Fruit fly (Drosophila melanogaster) whole organism, embryonic: Measurements from ENCODE around the gene CG4854.

Experiments used
- C15 ChIP-seq: fragments of 200-800 bp; sonication (Bioruptor generic); IDR thresholded peaks from 3 replicates; pipeline ENCODE4 v1.3.6; 2022; ENCODE audit warnings: missing biosample characterization, missing genetic modification characterization
- CG10543 ChIP-seq: fragments of 200-800 bp; sonication (Bioruptor generic); optimal IDR thresholded peaks from 3 replicates; lab custom pipeline; 2017; ENCODE audit warnings: missing biosample characterization, mild to moderate bottlenecking, missing genetic modification characterization, moderate library complexity
- CG11398 ChIP-seq: fragments of 200-800 bp; sonication (Bioruptor generic); optimal IDR thresholded peaks from 2 replicates; lab custom pipeline; 2016; ENCODE audit warnings: missing biosample characterization, missing genetic modification characterization
- CG12391 ChIP-seq: fragments of 200-800 bp; sonication (Bioruptor generic); optimal IDR thresholded peaks from 3 replicates; lab custom pipeline; 2018; ENCODE audit warnings: missing biosample characterization, mild to moderate bottlenecking, missing genetic modification characterization, moderate library complexity
- CG15269 ChIP-seq: fragments of 200-800 bp; sonication (Bioruptor generic); optimal IDR thresholded peaks from 2 replicates; lab custom pipeline; 2018; ENCODE audit warnings: missing biosample characterization, mild to moderate bottlenecking, missing genetic modification characterization, moderate library complexity
- CG15514 ChIP-seq: fragments of 200-800 bp; sonication (Bioruptor generic); optimal IDR thresholded peaks from 3 replicates; lab custom pipeline; 2017; ENCODE audit warnings: missing biosample characterization, missing genetic modification characterization, mild to moderate bottlenecking, moderate library complexity, missing genetic modification reagents
- CG1832 ChIP-seq: fragments of 200-800 bp; sonication (Bioruptor generic); optimal IDR thresholded peaks from 2 replicates; lab custom pipeline; 2017; ENCODE audit warnings: missing biosample characterization, mild to moderate bottlenecking, missing genetic modification characterization, inconsistent platforms
- CG18476 ChIP-seq: fragments of 200-800 bp; sonication (Bioruptor generic); optimal IDR thresholded peaks from 2 replicates; lab custom pipeline; 2016; ENCODE audit warnings: missing biosample characterization, mild to moderate bottlenecking, missing genetic modification characterization
- CG31365 ChIP-seq: fragments of 200-800 bp; sonication (Bioruptor generic); optimal IDR thresholded peaks from 2 replicates; lab custom pipeline; 2018; ENCODE audit warnings: missing biosample characterization, mild to moderate bottlenecking, missing genetic modification characterization
- CG3281 ChIP-seq: fragments of 200-800 bp; sonication (Bioruptor generic); optimal IDR thresholded peaks from 3 replicates; lab custom pipeline; 2017; ENCODE audit warnings: missing biosample characterization, mild to moderate bottlenecking, missing genetic modification characterization
- CG3847 ChIP-seq: fragments of 200-800 bp; sonication (Bioruptor generic); IDR thresholded peaks from 2 replicates; pipeline ENCODE4 v1.3.6; 2022; ENCODE audit warnings: missing biosample characterization, missing genetic modification characterization
- CG6654 ChIP-seq: fragments of 200-800 bp; sonication (Bioruptor generic); optimal IDR thresholded peaks from 2 replicates; lab custom pipeline; 2017; ENCODE audit warnings: missing biosample characterization, mild to moderate bottlenecking, missing genetic modification characterization
- CG7928 ChIP-seq: fragments of 200-800 bp; sonication (Bioruptor generic); optimal IDR thresholded peaks from 2 replicates; lab custom pipeline; 2017; ENCODE audit warnings: missing biosample characterization, mild to moderate bottlenecking, missing genetic modification characterization
- CG8388 ChIP-seq: fragments of 200-800 bp; sonication (Bioruptor generic); optimal IDR thresholded peaks from 2 replicates; lab custom pipeline; 2019; ENCODE audit warnings: missing biosample characterization, mild to moderate bottlenecking, missing genetic modification characterization, moderate library complexity
- CG8924 ChIP-seq: fragments of 200-800 bp; optimal IDR thresholded peaks from 3 replicates; lab custom pipeline; 2019; ENCODE audit warnings: missing biosample characterization, mild to moderate bottlenecking, missing genetic modification characterization, moderate library complexity
- CG9932 ChIP-seq: fragments of 200-800 bp; sonication (Bioruptor generic); IDR thresholded peaks from 2 replicates; pipeline ENCODE4 v1.3.6; 2022; ENCODE audit warnings: missing biosample characterization, missing genetic modification characterization
- Doc2 ChIP-seq: fragments of 200-800 bp; sonication (Bioruptor generic); IDR thresholded peaks from 2 replicates; pipeline ENCODE4 v1.3.6; 2022; ENCODE audit warnings: missing biosample characterization, missing genetic modification characterization
- Eip74EF ChIP-seq, 2 experiments: fragments of 200-800 bp in 1 of 2; fragments of >200 bp in 1 of 2; sonication (Bioruptor generic) in 1 of 2; optimal IDR thresholded peaks; 2 replicates each; lab custom pipeline; 2017 to 2019; ENCODE audit warnings: missing biosample characterization in 2 of 2, missing genetic modification characterization in 2 of 2, mild to moderate bottlenecking in 1 of 2, moderate library complexity in 1 of 2
- Gsc ChIP-seq: fragments of 200-800 bp; sonication (Bioruptor generic); IDR thresholded peaks from 2 replicates; pipeline ENCODE4 v1.3.6; 2022; ENCODE audit warnings: missing biosample characterization, missing genetic modification characterization
- Hey ChIP-seq: fragments of 200-800 bp; sonication (Bioruptor generic); optimal IDR thresholded peaks from 3 replicates; lab custom pipeline; 2018; ENCODE audit warnings: missing biosample characterization, mild to moderate bottlenecking, missing genetic modification characterization
- Hr78 ChIP-seq, 2 experiments: fragments of 200-800 bp in 1 of 2; fragments of >200 bp in 1 of 2; sonication (Bioruptor generic) in 1 of 2; optimal IDR thresholded peaks; 2 replicates each; lab custom pipeline; 2017 to 2019; ENCODE audit warnings: missing biosample characterization in 2 of 2, missing genetic modification characterization in 2 of 2, mild to moderate bottlenecking in 1 of 2, moderate library complexity in 1 of 2
- Jarid2 ChIP-seq: fragments of 200-800 bp; sonication (Bioruptor generic); optimal IDR thresholded peaks from 3 replicates; lab custom pipeline; 2017; ENCODE audit warnings: mild to moderate bottlenecking, missing biosample characterization, missing genetic modification reagents, missing genetic modification characterization
- Nf-YC ChIP-seq: fragments of 200-800 bp; optimal IDR thresholded peaks from 3 replicates; lab custom pipeline; 2019; ENCODE audit warnings: missing biosample characterization, mild to moderate bottlenecking, missing genetic modification characterization, moderate library complexity
- Opbp ChIP-seq: fragments of 200-800 bp; sonication (Bioruptor generic); IDR thresholded peaks from 3 replicates; pipeline ENCODE4 v1.3.6; 2022; ENCODE audit warnings: missing biosample characterization, missing genetic modification characterization; ENCODE audit not compliant: partially characterized antibody
- Poxn ChIP-seq: fragments of 200-800 bp; sonication (Bioruptor generic); IDR thresholded peaks from 2 replicates; pipeline ENCODE4 v1.3.6; 2022; ENCODE audit warnings: missing biosample characterization, missing genetic modification characterization
- Six4 ChIP-seq: fragments of 200-800 bp; sonication (Bioruptor generic); optimal IDR thresholded peaks from 2 replicates; lab custom pipeline; 2016; ENCODE audit warnings: missing biosample characterization, missing genetic modification characterization
- Tbp ChIP-seq: fragments of >200 bp; optimal IDR thresholded peaks from 2 replicates; lab custom pipeline; 2018; ENCODE audit warnings: missing biosample characterization, missing genetic modification characterization
- Xrp1 ChIP-seq: fragments of 200-800 bp; sonication (Bioruptor generic); IDR thresholded peaks from 2 replicates; pipeline ENCODE4 v1.3.6; 2022; ENCODE audit warnings: missing biosample characterization, missing genetic modification characterization
- danr ChIP-seq: fragments of 200-800 bp; sonication (Bioruptor generic); IDR thresholded peaks from 2 replicates; pipeline ENCODE4 v1.3.6; 2022; ENCODE audit warnings: missing biosample characterization, missing genetic modification characterization
- dysf ChIP-seq: fragments of 200-800 bp; sonication (Bioruptor generic); IDR thresholded peaks from 3 replicates; pipeline ENCODE4 v1.3.6; 2022; ENCODE audit warnings: missing biosample characterization, missing genetic modification characterization
- ems ChIP-seq: fragments of 200-800 bp; sonication (Bioruptor generic); optimal IDR thresholded peaks from 3 replicates; lab custom pipeline; 2016; ENCODE audit warnings: missing biosample characterization, missing genetic modification characterization
- eve ChIP-seq, 2 experiments: fragments of >200 bp; optimal IDR thresholded peaks; 2 replicates each; lab custom pipeline; 2017; ENCODE audit warnings: missing biosample characterization in 2 of 2, missing genetic modification characterization in 2 of 2
- fd64A ChIP-seq: fragments of 200-800 bp; sonication (Bioruptor generic); optimal IDR thresholded peaks from 3 replicates; lab custom pipeline; 2018; ENCODE audit warnings: missing biosample characterization, mild to moderate bottlenecking, missing genetic modification characterization
- insv ChIP-seq, 2 experiments: fragments of 200-800 bp; sonication (Bioruptor generic); optimal IDR thresholded peaks; 3 replicates each; lab custom pipeline; 2016 to 2018; ENCODE audit warnings: missing biosample characterization in 2 of 2, missing genetic modification characterization in 2 of 2
- jumu ChIP-seq: fragments of 200-800 bp; sonication (Bioruptor generic); optimal IDR thresholded peaks from 3 replicates; lab custom pipeline; 2016; ENCODE audit warnings: missing biosample characterization, missing genetic modification characterization
- kay ChIP-seq: fragments of 200-800 bp; sonication (Bioruptor generic); optimal IDR thresholded peaks from 2 replicates; lab custom pipeline; 2016; ENCODE audit warnings: missing biosample characterization, missing genetic modification characterization
- lmd ChIP-seq: fragments of 200-800 bp; sonication (Bioruptor generic); IDR thresholded peaks from 2 replicates; pipeline ENCODE4 v1.3.6; 2022; ENCODE audit warnings: missing biosample characterization, missing genetic modification characterization
- mam ChIP-seq: fragments of 200-800 bp; sonication (Bioruptor generic); optimal IDR thresholded peaks from 3 replicates; lab custom pipeline; 2016; ENCODE audit warnings: missing biosample characterization, missing genetic modification characterization
- pros ChIP-seq: fragments of 200-800 bp; sonication (Bioruptor generic); optimal IDR thresholded peaks from 3 replicates; lab custom pipeline; 2019; ENCODE audit warnings: missing biosample characterization, mild to moderate bottlenecking, missing genetic modification characterization, moderate library complexity
- psq ChIP-seq: fragments of 200-800 bp; sonication (Bioruptor generic); optimal IDR thresholded peaks from 2 replicates; lab custom pipeline; 2017; ENCODE audit warnings: missing biosample characterization, missing genetic modification characterization
- rib ChIP-seq: fragments of 200-800 bp; sonication (Bioruptor generic); IDR thresholded peaks from 2 replicates; pipeline ENCODE4 v1.3.6; 2022; ENCODE audit warnings: missing biosample characterization, missing genetic modification characterization
- salm ChIP-seq: fragments of 200-800 bp; sonication (Bioruptor generic); optimal IDR thresholded peaks from 2 replicates; lab custom pipeline; 2018; ENCODE audit warnings: missing biosample characterization, mild to moderate bottlenecking, missing genetic modification characterization
- sim ChIP-seq: fragments of 200-800 bp; sonication (Bioruptor generic); IDR thresholded peaks from 2 replicates; pipeline ENCODE4 v1.3.6; 2022; ENCODE audit warnings: missing biosample characterization, missing genetic modification characterization
- ssp ChIP-seq: fragments of 200-800 bp; sonication (Bioruptor generic); IDR thresholded peaks from 2 replicates; pipeline ENCODE4 v1.3.6; 2022; ENCODE audit warnings: missing biosample characterization, missing genetic modification characterization
- tio ChIP-seq: fragments of 200-800 bp; sonication (Bioruptor generic); optimal IDR thresholded peaks from 2 replicates; lab custom pipeline; 2017; ENCODE audit warnings: missing biosample characterization, missing genetic modification characterization, inconsistent platforms
- twi ChIP-seq: fragments of 200-800 bp; optimal IDR thresholded peaks from 2 replicates; lab custom pipeline; 2019; ENCODE audit warnings: missing biosample characterization, mild to moderate bottlenecking, missing genetic modification characterization, moderate library complexity
- unc-4 ChIP-seq: fragments of 200-800 bp; sonication (Bioruptor generic); IDR thresholded peaks from 2 replicates; pipeline ENCODE4 v1.3.6; 2022; ENCODE audit warnings: missing biosample characterization, missing genetic modification characterization; ENCODE audit not compliant: partially characterized antibody
- vnd ChIP-seq: fragments of 200-800 bp; sonication (Bioruptor generic); IDR thresholded peaks from 3 replicates; pipeline ENCODE4 v1.3.6; 2022; ENCODE audit warnings: missing biosample characterization, missing genetic modification characterization; ENCODE audit not compliant: partially characterized antibody
- zen2 ChIP-seq: fragments of 200-800 bp; sonication (Bioruptor generic); IDR thresholded peaks from 3 replicates; pipeline ENCODE4 v1.3.6; 2022; ENCODE audit warnings: missing biosample characterization, missing genetic modification characterization; ENCODE audit not compliant: partially characterized antibody
- zfh1 ChIP-seq: fragments of 200-800 bp; sonication (Bioruptor generic); IDR thresholded peaks from 3 replicates; pipeline ENCODE4 v1.3.6; 2022; ENCODE audit warnings: missing biosample characterization, missing genetic modification characterization

The CG4854 gene

dm6 chr3R:20035887-20036286 is 8.0 kb downstream of the CG4854 start, which contains the start of gene Regnase-1 (continued):
- peak; percentile 92 for TF ChIP-seq CG10543 (GFP tag; lab: Kevin White, UChicago)
- TF ChIP-seq CG15269 (tag; lab: Kevin White, UChicago), result peak; percentile 91
- TF ChIP-seq CG1832 (GFP tag; lab: Kevin White, UChicago), result no peak
- peak; percentile 80 for TF ChIP-seq ems (GFP tag; lab: Kevin White, UChicago)
- peak; percentile 51 for TF ChIP-seq jumu (GFP tag; lab: Kevin White, UChicago)
- peak; percentile 78 for TF ChIP-seq psq
- peak; percentile 78 for TF ChIP-seq Jarid2
- peak; percentile 75; the same call in 2 of the 3 replicates for TF ChIP-seq C15 (GFP tag; lab: Robert Waterston, UW)
- TF ChIP-seq CG9932, result peak; percentile 87
- peak; percentile 84 for TF ChIP-seq CG8924 (tag; lab: Kevin White, UChicago)
- peak; percentile 98 for TF ChIP-seq Opbp (GFP tag; lab: Robert Waterston, UW)
- peak; percentile 67 for TF ChIP-seq lmd (GFP tag; lab: Robert Waterston, UW)
- peak; percentile 35; the same call in 1 of the 2 replicates for TF ChIP-seq danr (GFP tag; lab: Robert Waterston, UW)
- TF ChIP-seq rib (GFP tag; lab: Robert Waterston, UW), result peak; percentile 50; the same call in 1 of the 2 replicates
- peak; percentile 91 for TF ChIP-seq CG3847 (GFP tag; lab: Robert Waterston, UW)
- TF ChIP-seq CG3281 (GFP tag; lab: Kevin White, UChicago), result peak; percentile 95
- TF ChIP-seq mam, result peak; percentile 80
- peak; percentile 86 for TF ChIP-seq CG31365 (tag; lab: Kevin White, UChicago)
- peak; percentile 95 for TF ChIP-seq CG15514
- peak; percentile 86 for TF ChIP-seq dysf
- TF ChIP-seq Tbp, result no peak
- TF ChIP-seq pros (GFP tag; lab: Kevin White, UChicago), result no peak
- TF ChIP-seq CG18476 (GFP tag; lab: Kevin White, UChicago), result peak; percentile 64
- TF ChIP-seq CG11398 (GFP tag; lab: Kevin White, UChicago), result peak; percentile 88
- TF ChIP-seq Six4 (GFP tag; lab: Kevin White, UChicago), result peak; percentile 86
- TF ChIP-seq CG6654 (GFP tag; lab: Kevin White, UChicago), result peak; percentile 75
- peak; percentile 86 for TF ChIP-seq sim (GFP tag; lab: Robert Waterston, UW)
- no peak for TF ChIP-seq Doc2 (GFP tag; lab: Robert Waterston, UW)
- TF ChIP-seq ssp (GFP tag; lab: Robert Waterston, UW), result peak; percentile 65
- peak; percentile 93 for TF ChIP-seq salm (tag; lab: Kevin White, UChicago)
- TF ChIP-seq twi, result peak; percentile 74
- peak; percentile 94 for TF ChIP-seq CG12391 (tag; lab: Kevin White, UChicago)
- peak in 1 of 2 experiments; percentile 80 for TF ChIP-seq Eip74EF (GFP tag; optimal IDR thresholded peaks at IDR 0.05; lab: Kevin White, UChicago)
- peak; percentile 88 for TF ChIP-seq Hey (tag; lab: Kevin White, UChicago)
- TF ChIP-seq zfh1 (GFP tag; lab: Robert Waterston, UW), result peak; percentile 92
- TF ChIP-seq Poxn (GFP tag; lab: Robert Waterston, UW), result no peak
- TF ChIP-seq CG7928 (GFP tag; lab: Kevin White, UChicago), result peak; percentile 67
- TF ChIP-seq Hr78 (GFP tag; optimal IDR thresholded peaks at IDR 0.05; lab: Kevin White, UChicago), result no peak
- no peak for TF ChIP-seq Gsc (GFP tag; lab: Robert Waterston, UW)
- no peak for TF ChIP-seq eve (GFP tag; optimal IDR thresholded peaks at IDR 0.05; lab: Kevin White, UChicago)
- TF ChIP-seq Nf-YC (tag; lab: Kevin White, UChicago), result peak; percentile 78
- peak; percentile 57 for TF ChIP-seq tio
- peak; percentile 94 for TF ChIP-seq fd64A (GFP tag; lab: Kevin White, UChicago)
- TF ChIP-seq zen2, result peak; percentile 95
- TF ChIP-seq Xrp1 (GFP tag; lab: Robert Waterston, UW), result peak; percentile 68
- peak; percentile 91 for TF ChIP-seq vnd (GFP tag; lab: Robert Waterston, UW)
- TF ChIP-seq unc-4, result peak; percentile 96
- peak; percentile 59 for TF ChIP-seq kay (GFP tag; lab: Kevin White, UChicago)
- TF ChIP-seq insv (GFP tag; optimal IDR thresholded peaks at IDR 0.05; lab: Kevin White, UChicago), result peak in 1 of 2 experiments; percentile 81
- TF ChIP-seq CG8388, result peak; percentile 90
